Worm (Caenorhabditis elegans): ENCODE data around the gene oac-58.

ce11 chrIV:12335248-12335647 lies 23.8 kb upstream of the oac-58 start:
- TF ChIP-seq F13H6.1 (tag; optimal IDR thresholded peaks at IDR 0.05) (peak; percentile 54), nhr-11 (tag; optimal IDR thresholded peaks at IDR 0.05) (no peak), lin-39 (tag; optimal IDR thresholded peaks at IDR 0.05) (no peak), elt-3 (tag; optimal IDR thresholded peaks at IDR 0.05) (no peak), ztf-4 (tag; optimal IDR thresholded peaks at IDR 0.05) (no peak), ZK546.5 (tag; optimal IDR thresholded peaks at IDR 0.05) (no peak), C34F6.9 (tag; optimal IDR thresholded peaks at IDR 0.05) (peak; percentile 17)

All from whole organism, L2 larva.